Worm (Caenorhabditis elegans) whole organism, young adult: ENCODE results near the gene unc-77.

Source experiments
- F22D6.2 ChIP-seq: sonication (generic microtip); optimal IDR thresholded peaks from 2 replicates; lab custom pipeline; 2016; ENCODE audit warnings: mild to moderate bottlenecking, missing genetic modification characterization, missing compliant biosample characterization
- F49E8.2 ChIP-seq: sonication (generic microtip); optimal IDR thresholded peaks from 3 replicates; lab custom pipeline; 2017; ENCODE audit warnings: missing genetic modification characterization, mild to moderate bottlenecking, missing compliant biosample characterization, antibody characterized with exemption, moderate library complexity; ENCODE audit not compliant: insufficient read depth
- ZK185.1 ChIP-seq: sonication (generic microtip); optimal IDR thresholded peaks from 2 replicates; lab custom pipeline; 2016; ENCODE audit warnings: mild to moderate bottlenecking, missing genetic modification characterization, missing compliant biosample characterization; ENCODE audit not compliant: poor library complexity, severe bottlenecking
- attf-3 ChIP-seq: fragments of 200-800 bp; sonication (Bioruptor generic); conservative IDR thresholded peaks from 2 replicates; pipeline ENCODE4 v1.3.6; 2022; ENCODE audit warnings: missing genetic modification reagents, missing genetic modification characterization, missing compliant biosample characterization
- bed-1 ChIP-seq: fragments of 200-800 bp; sonication (Bioruptor generic); IDR thresholded peaks from 2 replicates; pipeline ENCODE4 v1.3.6; 2022; ENCODE audit warnings: missing genetic modification reagents, missing genetic modification characterization, missing compliant biosample characterization
- dpl-1 ChIP-seq: fragments of 150-350 bp; optimal IDR thresholded peaks from 2 replicates; lab custom pipeline; 2014; ENCODE audit warnings: missing biosample characterization, missing genetic modification reagents, missing genetic modification characterization
- ets-4 ChIP-seq: fragments of 200-800 bp; sonication (Bioruptor generic); optimal IDR thresholded peaks from 2 replicates; lab custom pipeline; 2018; ENCODE audit warnings: mild to moderate bottlenecking, missing genetic modification characterization, missing compliant biosample characterization
- mxl-1 ChIP-seq: sonication (generic microtip); optimal IDR thresholded peaks from 2 replicates; lab custom pipeline; 2016; ENCODE audit warnings: missing genetic modification characterization, missing compliant biosample characterization
- nhr-179 ChIP-seq: sonication (generic microtip); optimal IDR thresholded peaks from 2 replicates; lab custom pipeline; 2016; ENCODE audit warnings: mild to moderate bottlenecking, missing genetic modification characterization, missing compliant biosample characterization
- pbrm-1 ChIP-seq: fragments of 200-800 bp; sonication (Bioruptor generic); IDR thresholded peaks from 2 replicates; pipeline ENCODE4 v1.3.6; 2022; ENCODE audit warnings: missing genetic modification reagents, missing genetic modification characterization, missing compliant biosample characterization
- sea-2 ChIP-seq: fragments of 200-800 bp; sonication (Bioruptor generic); IDR thresholded peaks from 2 replicates; pipeline ENCODE4 v1.3.6; 2022; ENCODE audit warnings: missing genetic modification characterization, missing compliant biosample characterization
- snpc-4 ChIP-seq, 5 experiments: fragments of 150-350 bp in 1 of 5; sonication (generic microtip) in 4 of 5; optimal IDR thresholded peaks; 2 replicates each; lab custom pipeline; 2014 to 2018; ENCODE audit warnings: missing genetic modification characterization in 5 of 5, missing biosample characterization in 3 of 5, antibody characterized with exemption in 2 of 5, mild to moderate bottlenecking in 2 of 5, missing compliant biosample characterization in 2 of 5, missing genotype in 2 of 5, moderate library complexity in 2 of 5, missing genetic modification reagents in 1 of 5
- somi-1 ChIP-seq: fragments of 200-800 bp; sonication (Bioruptor generic); optimal IDR thresholded peaks from 2 replicates; lab custom pipeline; 2018; ENCODE audit warnings: mild to moderate bottlenecking, missing genetic modification characterization, missing compliant biosample characterization
- unc-62 ChIP-seq: fragments of 150-350 bp; optimal IDR thresholded peaks from 2 replicates; lab custom pipeline; 2014; ENCODE audit warnings: missing biosample characterization, missing genetic modification reagents, missing genetic modification characterization

DNA sequence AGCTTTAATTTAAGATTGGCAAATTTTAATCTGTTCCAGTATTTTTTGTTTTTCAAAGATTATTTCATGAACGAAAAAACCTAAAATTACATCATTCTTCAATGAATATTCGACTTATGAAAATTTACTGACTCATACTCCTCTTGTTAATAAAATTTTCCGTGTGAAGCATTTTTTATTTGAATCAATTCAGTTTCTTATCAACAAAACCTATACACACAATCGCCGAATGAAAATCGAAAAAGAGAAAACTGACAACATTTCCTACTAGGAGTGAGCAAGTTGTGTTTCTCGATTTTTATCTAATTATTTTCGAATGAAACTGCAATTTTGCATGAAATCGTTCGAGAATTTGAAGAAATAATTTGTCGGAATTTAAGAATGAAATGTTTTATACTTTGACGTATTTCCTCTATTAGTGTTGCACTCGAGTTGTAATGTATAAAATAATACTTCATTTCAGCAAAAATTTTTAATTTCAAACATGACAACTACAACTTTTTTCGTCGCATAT lies 47.0 kb upstream of the unc-77 start, which contains the start of gene F58F9.4:
- TF ChIP-seq mxl-1 (tag; lab: Kevin White, UChicago) (no peak), somi-1 (GFP tag; lab: Kevin White, UChicago) (no peak), unc-62 (no peak), dpl-1 (GFP tag; lab: Kevin White, UChicago) (no peak), attf-3 (no peak), ZK185.1 (no peak), ets-4 (GFP tag; lab: Kevin White, UChicago) (no peak), snpc-4 (GFP tag; optimal IDR thresholded peaks at IDR 0.05; lab: Kevin White, UChicago) (no peak), snpc-4 (tag; optimal IDR thresholded peaks at IDR 0.05; lab: Kevin White, UChicago) (no peak), bed-1 (GFP tag; lab: Robert Waterston, UW) (no peak), F22D6.2 (tag; lab: Kevin White, UChicago) (no peak), pbrm-1 (GFP tag; lab: Robert Waterston, UW) (no peak), sea-2 (no peak), F49E8.2 (tag; lab: Kevin White, UChicago) (no peak), nhr-179 (tag; lab: Kevin White, UChicago) (no peak)
